Fruit fly (Drosophila melanogaster): ENCODE data around the gene CG32579.

CG32579 gene

dm6 chrX:16323063-16323462 is at the start of gene CG32579, which contains the start of gene CG9917:
CG32579 (plus strand) TSS chrX:16323286.
CG9917 (minus strand) TSS chrX:16323231.
- no peak for TF ChIP-seq CG31365 (tag; optimal IDR thresholded peaks at IDR 0.05)
- TF ChIP-seq CG4854 (GFP tag; optimal IDR thresholded peaks at IDR 0.05), result no peak
- no peak for TF ChIP-seq Ravus (GFP tag; IDR thresholded peaks at IDR 0.05)
- no peak for TF ChIP-seq Fer2 (tag; optimal IDR thresholded peaks at IDR 0.05)
- peak; percentile 37 for TF ChIP-seq CG13894 (tag; optimal IDR thresholded peaks at IDR 0.05)
- TF ChIP-seq NFAT (GFP tag; IDR thresholded peaks at IDR 0.05), result peak; percentile 34; the same call in 1 of the 2 replicates
- peak; percentile 10 for TF ChIP-seq CoRest (tag; optimal IDR thresholded peaks at IDR 0.05)
- no peak for TF ChIP-seq D19A (tag; optimal IDR thresholded peaks at IDR 0.05)
- TF ChIP-seq CG31441 (GFP tag; IDR thresholded peaks at IDR 0.05), result no peak
- no peak for TF ChIP-seq CrebB (tag; optimal IDR thresholded peaks at IDR 0.05)
- TF ChIP-seq Spps (tag; optimal IDR thresholded peaks at IDR 0.05), result no peak
- peak; percentile 19 for TF ChIP-seq YL-1 (GFP tag; optimal IDR thresholded peaks at IDR 0.05)
- no peak for TF ChIP-seq C15 (GFP tag; IDR thresholded peaks at IDR 0.05)
- TF ChIP-seq gcm2 (GFP tag; optimal IDR thresholded peaks at IDR 0.05), result no peak
- TF ChIP-seq al (GFP tag; IDR thresholded peaks at IDR 0.05), result no peak
- no peak for TF ChIP-seq CG11696 (GFP tag; IDR thresholded peaks at IDR 0.05)
- peak; percentile 23 for TF ChIP-seq zen (tag; optimal IDR thresholded peaks at IDR 0.05)
- peak; percentile 66 for TF ChIP-seq E2f2 (GFP tag; IDR thresholded peaks at IDR 0.05)
- no peak for TF ChIP-seq CG30403 (GFP tag; optimal IDR thresholded peaks at IDR 0.05)
- no peak for TF ChIP-seq D19B (GFP tag; optimal IDR thresholded peaks at IDR 0.05)
- TF ChIP-seq ATbp (GFP tag; optimal IDR thresholded peaks at IDR 0.05), result no peak
- TF ChIP-seq CG14710 (tag; optimal IDR thresholded peaks at IDR 0.05), result peak; percentile 5
- no peak for TF ChIP-seq Sox102F (GFP tag; optimal IDR thresholded peaks at IDR 0.05)
- TF ChIP-seq BEAF-32 (GFP tag; optimal IDR thresholded peaks at IDR 0.05), result peak; percentile 76
- TF ChIP-seq Doc3 (GFP tag; IDR thresholded peaks at IDR 0.05; ENCODE audit: partially characterized antibody), result peak; percentile 63
- TF ChIP-seq CG1603 (tag; optimal IDR thresholded peaks at IDR 0.05), result peak; percentile 25
- no peak for TF ChIP-seq klu (GFP tag; IDR thresholded peaks at IDR 0.05)
- TF ChIP-seq CG4424 (GFP tag; optimal IDR thresholded peaks at IDR 0.05), result no peak
- no peak for TF ChIP-seq CG6683 (GFP tag; optimal IDR thresholded peaks at IDR 0.05)
- no peak for TF ChIP-seq ara (GFP tag; IDR thresholded peaks at IDR 0.05)
- TF ChIP-seq Rfx (GFP tag; IDR thresholded peaks at IDR 0.05), result peak; percentile 38; the same call in 1 of the 2 replicates
- peak; percentile 80 for TF ChIP-seq CG3995 (GFP tag; optimal IDR thresholded peaks at IDR 0.05)
- no peak for TF ChIP-seq ash1 (GFP tag; optimal IDR thresholded peaks at IDR 0.05)
- no peak for TF ChIP-seq CG6854 (GFP tag; optimal IDR thresholded peaks at IDR 0.05)
- peak; percentile 72 for TF ChIP-seq sens (GFP tag)
- TF ChIP-seq CG6765 (GFP tag; optimal IDR thresholded peaks at IDR 0.05), result no peak
- TF ChIP-seq CG12744 (GFP tag; optimal IDR thresholded peaks at IDR 0.05), result no peak
- no peak for TF ChIP-seq lov (optimal IDR thresholded peaks at IDR 0.05)
- no peak for TF ChIP-seq lov (GFP tag; IDR thresholded peaks at IDR 0.05)
- TF ChIP-seq HmgZ (tag; optimal IDR thresholded peaks at IDR 0.05), result peak; percentile 67
- TF ChIP-seq Kr (GFP tag; optimal IDR thresholded peaks at IDR 0.05), result no peak
- no peak for TF ChIP-seq luna (GFP tag; optimal IDR thresholded peaks at IDR 0.05)
- peak; percentile 71; the same call in 2 of the 3 replicates for TF ChIP-seq mld (GFP tag; IDR thresholded peaks at IDR 0.05; ENCODE audit: partially characterized antibody)
- no peak for TF ChIP-seq ro (GFP tag; IDR thresholded peaks at IDR 0.05)
- TF ChIP-seq CG10959 (GFP tag; IDR thresholded peaks at IDR 0.05), result no peak
- TF ChIP-seq CG9932 (GFP tag; IDR thresholded peaks at IDR 0.05), result no peak; the same call in 1 of the 2 replicates
- TF ChIP-seq CG2889 (GFP tag; IDR thresholded peaks at IDR 0.05), result no peak
- TF ChIP-seq CG12219 (GFP tag; optimal IDR thresholded peaks at IDR 0.05), result no peak
- no peak for TF ChIP-seq zfh1 (GFP tag; IDR thresholded peaks at IDR 0.05)
- TF ChIP-seq CG8290 (GFP tag; optimal IDR thresholded peaks at IDR 0.05), result no peak
- no peak for TF ChIP-seq CG8290 (tag; optimal IDR thresholded peaks at IDR 0.05)
- no peak for TF ChIP-seq HLH3B (GFP tag; IDR thresholded peaks at IDR 0.05)
- TF ChIP-seq pzg (GFP tag; optimal IDR thresholded peaks at IDR 0.05), result peak; percentile 67
